Worm (Caenorhabditis elegans): Measurements from ENCODE around the gene Y22D7AL.3.

DNA sequence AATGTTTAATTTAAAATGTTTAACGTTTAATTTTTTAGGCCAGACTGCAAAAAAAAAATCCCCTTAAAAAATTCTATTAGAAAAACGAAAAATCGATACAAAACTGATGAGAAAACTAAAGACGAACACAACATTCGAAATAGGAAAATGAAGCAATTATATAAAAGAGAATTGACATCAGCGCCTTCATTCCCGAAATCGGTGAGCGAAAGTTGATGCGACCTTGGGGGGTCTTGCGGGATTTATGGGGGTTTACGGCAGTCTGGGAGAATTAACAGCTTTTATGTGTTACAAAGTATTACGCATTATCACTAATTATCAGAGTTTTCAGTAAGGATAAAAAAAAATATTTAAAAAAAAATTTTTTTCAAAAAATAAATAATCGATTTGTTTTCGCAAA is 26.9 kb upstream of the Y22D7AL.3 start:
- TF ChIP-seq ceh-28 (tag; optimal IDR thresholded peaks at IDR 0.05) (no peak), lin-15B (tag; optimal IDR thresholded peaks at IDR 0.05) (no peak), nhr-77 (tag; optimal IDR thresholded peaks at IDR 0.05) (no peak), unc-62 (GFP tag; optimal IDR thresholded peaks at IDR 0.05) (no peak), pqm-1 (tag; optimal IDR thresholded peaks at IDR 0.05) (no peak), ceh-82 (tag; optimal IDR thresholded peaks at IDR 0.05) (no peak), egl-27 (tag; optimal IDR thresholded peaks at IDR 0.05) (no peak), nhr-12 (tag; optimal IDR thresholded peaks at IDR 0.05) (no peak), ZK546.5 (tag; optimal IDR thresholded peaks at IDR 0.05) (no peak)

All from whole organism, L3 larva.